Worm (Caenorhabditis elegans) whole organism, L4/young adult: ENCODE results near the gene dmsr-14.

Experiments used
- W03F9.2 ChIP-seq: fragments of 150-350 bp; optimal IDR thresholded peaks from 2 replicates; lab custom pipeline; 2014; ENCODE audit warnings: missing biosample characterization, missing genetic modification characterization
- dao-5 ChIP-seq: sonication (generic microtip); optimal IDR thresholded peaks from 2 replicates; lab custom pipeline; 2016; ENCODE audit warnings: missing genotype, missing genetic modification characterization, moderate library complexity, missing compliant biosample characterization
- him-1 ChIP-seq: sonication (generic microtip); optimal IDR thresholded peaks from 2 replicates; lab custom pipeline; 2016; ENCODE audit warnings: missing genotype, missing genetic modification reagents, missing genetic modification characterization, missing compliant biosample characterization

DNA sequence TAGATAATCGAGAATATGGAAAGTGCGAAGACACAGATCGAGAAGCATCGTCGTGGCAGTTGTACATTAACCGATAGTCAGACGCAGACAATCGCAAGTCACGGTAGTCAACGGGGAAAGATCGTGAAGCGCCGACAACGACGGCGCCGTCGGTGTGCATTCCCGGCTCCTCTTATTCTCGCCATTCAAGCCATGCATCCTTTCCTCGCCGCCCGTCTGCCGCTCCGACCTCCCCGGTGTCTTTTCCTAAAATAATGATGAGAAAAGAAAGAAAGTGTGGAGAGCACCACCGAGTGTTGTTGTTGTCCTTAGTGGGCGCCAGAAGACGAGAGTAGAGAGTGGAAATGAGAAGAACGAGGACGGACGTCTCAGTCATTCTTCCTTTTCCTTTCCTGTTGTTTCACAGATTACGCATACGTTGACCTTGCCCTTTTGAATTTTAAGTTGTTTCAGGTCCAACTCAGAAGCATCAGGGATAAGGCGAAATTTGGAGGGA, 23.3 kb downstream of the dmsr-14 start, which contains the start of gene ZC404.1:
- TF ChIP-seq him-1 (tag; lab: Kevin White, UChicago) (no peak), dao-5 (tag; lab: Kevin White, UChicago) (no peak), W03F9.2 (tag; lab: Kevin White, UChicago) (no peak)
